Worm (Caenorhabditis elegans): ENCODE data around the gene hadb-1.

ce11 chrIII:8655412-8655811 is 32.9 kb downstream of the hadb-1 start:
- TF ChIP-seq blmp-1 (tag; optimal IDR thresholded peaks at IDR 0.05; ENCODE audit: insufficient read depth) (no peak), zag-1 (tag; optimal IDR thresholded peaks at IDR 0.05) (no peak)
